Worm (Caenorhabditis elegans) whole organism, early embryonic: ENCODE data around the gene spe-17.

Experiments used
- F13C5.2 ChIP-seq: sonication (generic microtip); optimal IDR thresholded peaks from 2 replicates; lab custom pipeline; 2017; ENCODE audit warnings: mild to moderate bottlenecking, missing genetic modification characterization, inconsistent platforms, missing compliant biosample characterization
- aly-1 ChIP-seq: sonication (generic microtip); optimal IDR thresholded peaks from 2 replicates; lab custom pipeline; 2016; ENCODE audit warnings: missing genetic modification characterization, missing compliant biosample characterization
- ama-1 ChIP-seq: fragments of 150-350 bp; optimal IDR thresholded peaks from 2 replicates; lab custom pipeline; 2014
- ceh-13 ChIP-seq: fragments of 200-800 bp; sonication (Bioruptor generic); optimal IDR thresholded peaks from 2 replicates; lab custom pipeline; 2018; ENCODE audit warnings: mild to moderate bottlenecking, missing genetic modification characterization, missing compliant biosample characterization
- ceh-36 ChIP-seq: sonication (generic microtip); optimal IDR thresholded peaks from 2 replicates; lab custom pipeline; 2016; ENCODE audit warnings: missing genetic modification characterization, inconsistent platforms, missing compliant biosample characterization
- flt-1 ChIP-seq: fragments of 200-800 bp; sonication (Bioruptor generic); IDR thresholded peaks from 2 replicates; pipeline ENCODE4 v1.3.6; 2022; ENCODE audit warnings: missing genetic modification characterization, missing compliant biosample characterization
- hmg-4 ChIP-seq: fragments of 200-800 bp; sonication (Bioruptor generic); optimal IDR thresholded peaks from 2 replicates; lab custom pipeline; 2018; ENCODE audit warnings: mild to moderate bottlenecking, missing genetic modification characterization, missing compliant biosample characterization
- hnd-1 ChIP-seq: sonication (generic microtip); optimal IDR thresholded peaks from 2 replicates; lab custom pipeline; 2016; ENCODE audit warnings: missing genetic modification characterization, missing compliant biosample characterization
- pes-1 ChIP-seq: fragments of 200-800 bp; sonication (Bioruptor generic); IDR thresholded peaks from 2 replicates; pipeline ENCODE4 v1.3.6; 2022; ENCODE audit warnings: missing genetic modification reagents, missing genetic modification characterization, missing compliant biosample characterization
- scrt-1 ChIP-seq: fragments of 200-800 bp; sonication (Bioruptor generic); IDR thresholded peaks from 2 replicates; pipeline ENCODE4 v1.3.6; 2022; ENCODE audit warnings: missing genetic modification characterization, missing compliant biosample characterization
- sea-1 ChIP-seq: fragments of 200-800 bp; sonication (Bioruptor generic); conservative IDR thresholded peaks from 2 replicates; pipeline ENCODE4 v1.3.6; 2022; ENCODE audit warnings: missing genetic modification characterization, missing compliant biosample characterization
- tbx-11 ChIP-seq: fragments of 200-800 bp; sonication (Bioruptor generic); IDR thresholded peaks from 2 replicates; pipeline ENCODE4 v1.3.6; 2022; ENCODE audit warnings: missing genetic modification characterization, missing compliant biosample characterization
- tbx-37 ChIP-seq: fragments of 200-800 bp; sonication (Bioruptor generic); conservative IDR thresholded peaks from 2 replicates; pipeline ENCODE4 v1.3.6; 2022; ENCODE audit warnings: missing genetic modification reagents, missing genetic modification characterization, missing compliant biosample characterization

DNA sequence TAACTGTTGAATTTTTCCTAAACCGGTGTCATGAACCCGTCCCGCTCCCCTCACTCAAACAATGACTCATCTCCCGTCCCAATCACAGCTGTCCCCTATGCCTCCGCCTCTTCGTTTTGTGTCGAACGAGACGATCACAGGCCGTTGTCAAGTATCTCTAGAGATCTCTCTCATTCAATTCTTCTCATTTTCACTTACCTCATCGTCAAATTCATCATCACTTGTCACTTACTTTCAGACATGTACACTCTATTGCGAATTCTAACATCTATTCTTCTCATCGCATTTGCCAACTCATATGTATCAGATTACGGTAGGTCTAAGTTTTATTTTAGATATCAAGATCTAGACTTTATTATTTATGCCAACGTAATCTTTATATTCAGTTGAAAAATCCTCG, 44.3 kb downstream of the spe-17 start, which contains the start of gene K08E4.3:
- TF ChIP-seq pes-1 (GFP tag; lab: Robert Waterston, UW) (no peak), scrt-1 (GFP tag; lab: Robert Waterston, UW) (no peak), ceh-13 (GFP tag; lab: Kevin White, UChicago) (no peak), ama-1 (no peak), sea-1 (no peak), flt-1 (GFP tag; lab: Robert Waterston, UW) (no peak), hnd-1 (tag; lab: Kevin White, UChicago) (no peak), hmg-4 (GFP tag; lab: Kevin White, UChicago) (no peak), F13C5.2 (no peak), aly-1 (no peak), tbx-37 (no peak), ceh-36 (tag; lab: Kevin White, UChicago) (no peak), tbx-11 (GFP tag; lab: Robert Waterston, UW) (no peak)
